Worm (Caenorhabditis elegans): Measurements from ENCODE around the gene H14E04.2.
A peak's percentile ranks its signal among the peaks of the same experiment; 100 is the strongest.

Gene H14E04.2

DNA sequence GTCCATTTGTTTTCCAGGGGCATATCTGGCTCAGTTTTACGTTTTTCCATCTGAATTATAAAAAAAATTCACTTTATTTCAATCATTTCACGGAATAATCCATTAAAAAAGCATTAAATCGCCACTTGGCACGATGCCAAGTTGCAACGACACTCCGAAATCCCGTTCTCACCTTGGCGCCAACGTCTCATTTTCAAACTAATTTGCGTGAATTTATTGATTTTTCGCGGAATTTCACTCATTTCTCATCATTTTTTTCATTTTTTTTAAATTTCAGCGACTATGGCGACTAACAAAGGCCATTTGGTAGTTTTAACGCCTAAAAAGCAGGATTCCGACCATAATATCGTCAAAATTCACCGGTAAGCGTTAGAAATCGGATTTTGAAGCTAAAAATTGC, at the start of gene H14E04.2:
Gene H14E04.2 (plus strand): TSS at position 276 of the 400 bp plus-strand sequence.
- peak; percentile 26 for TF ChIP-seq nhr-11 (tag; optimal IDR thresholded peaks at IDR 0.05)
- TF ChIP-seq unc-62 (GFP tag; optimal IDR thresholded peaks at IDR 0.05 in 1 of 2): no peak
- no peak for TF ChIP-seq unc-62 (tag; optimal IDR thresholded peaks at IDR 0.05)
- TF ChIP-seq dpl-1 (GFP tag; optimal IDR thresholded peaks at IDR 0.05): peak; percentile 97
- no peak for TF ChIP-seq madf-5 (GFP tag; IDR thresholded peaks at IDR 0.05)
- peak; percentile 73 for TF ChIP-seq lin-38 (GFP tag; IDR thresholded peaks at IDR 0.05)
- no peak for TF ChIP-seq zfp-2 (tag; optimal IDR thresholded peaks at IDR 0.05)
- no peak for TF ChIP-seq tra-1 (GFP tag; IDR thresholded peaks at IDR 0.05)
- TF ChIP-seq Y105C5A.15 (GFP tag; IDR thresholded peaks at IDR 0.05): no peak
- TF ChIP-seq zag-1 (tag; optimal IDR thresholded peaks at IDR 0.05): no peak
- TF ChIP-seq mxl-2 (GFP tag; conservative IDR thresholded peaks at IDR 0.05): no peak
- TF ChIP-seq cey-2 (tag; optimal IDR thresholded peaks at IDR 0.05; ENCODE audit: borderline replicate concordance, insufficient read depth): no peak
- no peak for TF ChIP-seq ces-1 (GFP tag; optimal IDR thresholded peaks at IDR 0.05)
- TF ChIP-seq Y48G9A.11 (GFP tag; IDR thresholded peaks at IDR 0.05): peak; percentile 95
- no peak for TF ChIP-seq madf-9 (GFP tag; conservative IDR thresholded peaks at IDR 0.05)
- no peak for TF ChIP-seq Y75B8A.6 (GFP tag; IDR thresholded peaks at IDR 0.05)
- TF ChIP-seq F44E2.7 (GFP tag; IDR thresholded peaks at IDR 0.05): no peak
- TF ChIP-seq ceh-44 (GFP tag; IDR thresholded peaks at IDR 0.05): no peak
- TF ChIP-seq mdt-29 (GFP tag; IDR thresholded peaks at IDR 0.05): no peak
- no peak for TF ChIP-seq dve-1 (tag; optimal IDR thresholded peaks at IDR 0.05; ENCODE audit: insufficient read depth)
- no peak for TF ChIP-seq hlh-11 (tag; optimal IDR thresholded peaks at IDR 0.05)
- no peak for TF ChIP-seq daf-16 (GFP tag; optimal IDR thresholded peaks at IDR 0.05)
- no peak for TF ChIP-seq daf-16 (tag; optimal IDR thresholded peaks at IDR 0.05)
- TF ChIP-seq ceh-32 (tag; optimal IDR thresholded peaks at IDR 0.05; ENCODE audit: poor library complexity): no peak
- no peak for TF ChIP-seq ztf-11 (tag; optimal IDR thresholded peaks at IDR 0.05)
- no peak for TF ChIP-seq ceh-20 (GFP tag; IDR thresholded peaks at IDR 0.05)
- no peak for TF ChIP-seq gei-8 (GFP tag; optimal IDR thresholded peaks at IDR 0.05)
- peak; percentile 11 to 88 for TF ChIP-seq lsy-2 (tag; optimal IDR thresholded peaks at IDR 0.05)
- TF ChIP-seq nhr-237 (tag; optimal IDR thresholded peaks at IDR 0.05): no peak
- TF ChIP-seq F49E8.2 (tag; optimal IDR thresholded peaks at IDR 0.05; ENCODE audit: borderline replicate concordance): no peak
- no peak; the same call in 1 of the 2 replicates for TF ChIP-seq dmd-6 (GFP tag; IDR thresholded peaks at IDR 0.05)
- TF ChIP-seq F10B5.3 (tag; optimal IDR thresholded peaks at IDR 0.05): no peak
- TF ChIP-seq nhr-111 (GFP tag; optimal IDR thresholded peaks at IDR 0.05): no peak
- TF ChIP-seq ctbp-1 (GFP tag; IDR thresholded peaks at IDR 0.05): no peak
- TF ChIP-seq arid-1 (GFP tag; conservative IDR thresholded peaks at IDR 0.05): no peak
- TF ChIP-seq sdz-12 (GFP tag; optimal IDR thresholded peaks at IDR 0.05): no peak
- no peak for TF ChIP-seq hif-1 (tag; optimal IDR thresholded peaks at IDR 0.05)
- TF ChIP-seq duxl-1 (tag; optimal IDR thresholded peaks at IDR 0.05; ENCODE audit: poor library complexity): no peak
- no peak for TF ChIP-seq nhr-28 (tag; optimal IDR thresholded peaks at IDR 0.05)
- no peak for TF ChIP-seq lin-39 (tag; optimal IDR thresholded peaks at IDR 0.05)
- TF ChIP-seq fos-1 (tag; optimal IDR thresholded peaks at IDR 0.05): no peak
- no peak for TF ChIP-seq aly-2 (tag; optimal IDR thresholded peaks at IDR 0.05)
- TF ChIP-seq fkh-10 (GFP tag; optimal IDR thresholded peaks at IDR 0.05): no peak
- TF ChIP-seq daf-19 (GFP tag; conservative IDR thresholded peaks at IDR 0.05): no peak
- TF ChIP-seq mxl-3 (GFP tag; optimal IDR thresholded peaks at IDR 0.05): no peak
- no peak for TF ChIP-seq ztf-7 (tag; optimal IDR thresholded peaks at IDR 0.05)
- peak; percentile 83 for TF ChIP-seq mes-2 (tag; optimal IDR thresholded peaks at IDR 0.05; ENCODE audit: poor library complexity, severe bottlenecking)
- TF ChIP-seq nhr-25 (tag; optimal IDR thresholded peaks at IDR 0.05; ENCODE audit: borderline replicate concordance, insufficient read depth): peak; percentile 45
- no peak for TF ChIP-seq spr-1 (tag; optimal IDR thresholded peaks at IDR 0.05)
- TF ChIP-seq hlh-30 (tag; optimal IDR thresholded peaks at IDR 0.05; ENCODE audit: insufficient read depth): peak; percentile 49
- no peak for TF ChIP-seq nhr-102 (tag; optimal IDR thresholded peaks at IDR 0.05)
